Worm (Caenorhabditis elegans) whole organism, L4 larva: ENCODE data around the gene npp-3.

ENCODE experiments used
- mdl-1 ChIP-seq, 2 experiments: fragments of 150-350 bp in 1 of 2; sonication (generic microtip) in 1 of 2; optimal IDR thresholded peaks; 2 replicates each; lab custom pipeline; 2014 to 2017; ENCODE audit warnings: missing biosample characterization in 2 of 2, missing genetic modification characterization in 2 of 2
- nhr-11 ChIP-seq: fragments of 150-350 bp; optimal IDR thresholded peaks from 2 replicates; lab custom pipeline; 2014; ENCODE audit warnings: missing biosample characterization, missing genetic modification characterization
- nhr-28 ChIP-seq: fragments of 150-350 bp; optimal IDR thresholded peaks from 2 replicates; lab custom pipeline; 2014; ENCODE audit warnings: missing biosample characterization, missing genetic modification characterization
- tra-1 ChIP-seq: fragments of 200-800 bp; sonication (Bioruptor generic); IDR thresholded peaks from 2 replicates; pipeline ENCODE4 v1.3.6; 2022; ENCODE audit warnings: missing genetic modification reagents, missing genetic modification characterization, missing compliant biosample characterization
- zag-1 ChIP-seq: fragments of 150-350 bp; optimal IDR thresholded peaks from 2 replicates; lab custom pipeline; 2014; ENCODE audit warnings: missing biosample characterization, missing genetic modification characterization
- zip-2 ChIP-seq: fragments of 150-350 bp; optimal IDR thresholded peaks from 2 replicates; lab custom pipeline; 2014; ENCODE audit warnings: missing biosample characterization, missing genetic modification characterization

ce11 chrII:11902203-11902602, 27.6 kb upstream of the npp-3 start:
- TF ChIP-seq nhr-28 (tag; lab: Kevin White, UChicago) (no peak), zip-2 (no peak), mdl-1 (tag; optimal IDR thresholded peaks at IDR 0.05; lab: Kevin White, UChicago) (no peak), nhr-11 (tag; lab: Kevin White, UChicago) (no peak), tra-1 (GFP tag; lab: Robert Waterston, UW) (no peak), zag-1 (tag; lab: Kevin White, UChicago) (no peak)
